Worm (Caenorhabditis elegans): ENCODE data around the gene emc-1.
"Not testable (repeated sequence)": the region's sequence is repeated elsewhere in the genome, so short reads cannot be mapped to it uniquely, and the experiment has no call there.

emc-1 gene

DNA sequence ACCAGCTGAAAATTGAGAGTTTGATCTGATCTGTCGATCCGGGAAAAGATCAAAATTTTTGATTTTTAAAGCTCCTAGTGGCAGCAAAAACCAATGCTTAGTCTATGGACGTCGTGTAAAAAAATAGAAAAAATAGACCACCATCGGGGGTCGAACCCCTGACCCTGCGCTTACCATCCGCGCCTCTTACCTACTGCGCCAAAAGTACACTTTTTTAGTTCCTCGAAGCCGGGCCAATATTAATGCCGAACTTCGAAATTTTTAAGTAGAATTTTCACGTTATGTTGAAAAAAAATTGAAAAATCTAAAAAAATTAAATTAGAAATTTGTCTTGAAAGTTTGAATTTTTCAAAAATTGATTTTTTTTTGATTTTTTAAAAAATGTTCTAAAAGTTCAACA lies 22.2 kb downstream of the emc-1 start:
- TF ChIP-seq ceh-36 (tag; optimal IDR thresholded peaks at IDR 0.05) (no peak), hmbx-1 (tag; optimal IDR thresholded peaks at IDR 0.05) (no peak), ama-1 (optimal IDR thresholded peaks at IDR 0.05) (no peak), sea-1 (GFP tag; conservative IDR thresholded peaks at IDR 0.05) (no peak), pes-1 (GFP tag; IDR thresholded peaks at IDR 0.05) (no peak), hmg-4 (GFP tag; optimal IDR thresholded peaks at IDR 0.05) (no peak), tbx-37 (GFP tag; conservative IDR thresholded peaks at IDR 0.05) (no peak), tbx-11 (GFP tag; IDR thresholded peaks at IDR 0.05) (no peak), tra-4 (tag; optimal IDR thresholded peaks at IDR 0.05) (no peak), aly-1 (tag; optimal IDR thresholded peaks at IDR 0.05) (no peak), F13C5.2 (tag; optimal IDR thresholded peaks at IDR 0.05) (no peak), B0310.2 (tag; optimal IDR thresholded peaks at IDR 0.05) (no peak), scrt-1 (GFP tag; IDR thresholded peaks at IDR 0.05) (no peak), hnd-1 (tag; optimal IDR thresholded peaks at IDR 0.05) (no peak)

DNA sequence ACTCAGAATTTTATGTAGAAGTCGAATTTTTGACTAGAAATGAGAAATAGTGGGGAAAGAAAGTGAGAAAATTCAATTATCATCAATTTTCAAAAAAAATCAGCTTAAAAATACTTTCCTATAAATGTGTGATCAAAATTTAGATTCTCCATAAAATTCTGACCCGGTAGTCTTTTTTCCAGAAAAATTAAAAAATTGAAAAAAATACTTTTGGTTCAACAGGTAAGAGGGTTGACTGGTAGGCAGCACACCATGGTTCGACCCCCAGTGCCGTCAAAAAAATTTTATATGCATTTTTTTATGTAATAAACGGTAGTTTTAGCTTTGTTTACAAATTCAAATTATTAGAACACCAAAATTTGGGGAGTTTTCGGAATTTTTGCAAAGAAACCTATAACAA lies 22.8 kb downstream of the emc-1 start:
- TF ChIP-seq B0310.2 (tag; optimal IDR thresholded peaks at IDR 0.05): no peak
- TF ChIP-seq hmg-4 (GFP tag; optimal IDR thresholded peaks at IDR 0.05): no peak
- no peak for TF ChIP-seq aly-1 (tag; optimal IDR thresholded peaks at IDR 0.05)
- no peak for TF ChIP-seq F13C5.2 (tag; optimal IDR thresholded peaks at IDR 0.05)
- no peak for TF ChIP-seq flt-1 (GFP tag; IDR thresholded peaks at IDR 0.05)
- no peak for TF ChIP-seq tbx-11 (GFP tag; IDR thresholded peaks at IDR 0.05)

DNA sequence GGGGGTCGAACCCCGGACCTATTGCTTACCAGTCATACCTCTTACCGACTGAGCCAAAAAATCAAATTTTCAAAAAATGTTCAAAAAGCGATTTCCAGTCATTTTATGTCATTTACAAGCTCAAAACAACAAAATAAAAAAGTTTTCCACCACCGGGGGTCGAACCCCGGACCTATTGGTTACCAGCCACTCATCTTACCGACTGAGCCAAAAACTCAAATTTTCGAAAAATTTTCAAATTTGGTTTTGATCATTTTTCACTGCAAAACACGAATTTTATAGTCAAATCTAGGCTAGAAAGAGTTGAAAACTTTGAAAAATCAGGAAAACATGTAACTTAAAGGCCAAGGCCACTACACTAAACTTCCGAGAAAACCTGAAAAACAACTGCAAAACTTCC lies 24.1 kb downstream of the emc-1 start:
- TF ChIP-seq F13C5.2 (tag; optimal IDR thresholded peaks at IDR 0.05) (no peak), tbx-11 (GFP tag; IDR thresholded peaks at IDR 0.05) (no peak), aly-1 (tag; optimal IDR thresholded peaks at IDR 0.05) (no peak), tra-4 (tag; optimal IDR thresholded peaks at IDR 0.05) (no peak), ama-1 (optimal IDR thresholded peaks at IDR 0.05) (no peak), flt-1 (GFP tag; IDR thresholded peaks at IDR 0.05) (no peak), tbx-37 (GFP tag; conservative IDR thresholded peaks at IDR 0.05) (no peak), ceh-13 (GFP tag; optimal IDR thresholded peaks at IDR 0.05) (no peak)

- no peak for TF ChIP-seq tbx-11 (GFP tag; IDR thresholded peaks at IDR 0.05)
- no peak for TF ChIP-seq tbx-37 (GFP tag; conservative IDR thresholded peaks at IDR 0.05)
- no peak for TF ChIP-seq ama-1 (optimal IDR thresholded peaks at IDR 0.05)
- TF ChIP-seq ceh-13 (GFP tag; optimal IDR thresholded peaks at IDR 0.05): no peak
- no peak for TF ChIP-seq ceh-36 (tag; optimal IDR thresholded peaks at IDR 0.05)
- no peak for TF ChIP-seq hnd-1 (tag; optimal IDR thresholded peaks at IDR 0.05)
- no peak for TF ChIP-seq tra-4 (tag; optimal IDR thresholded peaks at IDR 0.05)
- TF ChIP-seq flt-1 (GFP tag; IDR thresholded peaks at IDR 0.05): no peak
- no peak for TF ChIP-seq aly-1 (tag; optimal IDR thresholded peaks at IDR 0.05)
- TF ChIP-seq hmbx-1 (tag; optimal IDR thresholded peaks at IDR 0.05): no peak
- TF ChIP-seq F13C5.2 (tag; optimal IDR thresholded peaks at IDR 0.05): no peak
- TF ChIP-seq B0310.2 (tag; optimal IDR thresholded peaks at IDR 0.05): no peak
- no peak for TF ChIP-seq sea-1 (GFP tag; conservative IDR thresholded peaks at IDR 0.05)
- TF ChIP-seq hmg-4 (GFP tag; optimal IDR thresholded peaks at IDR 0.05): no peak
- TF ChIP-seq pes-1 (GFP tag; IDR thresholded peaks at IDR 0.05): no peak
- no peak for TF ChIP-seq scrt-1 (GFP tag; IDR thresholded peaks at IDR 0.05)
These were observed 24.8 kb downstream of the emc-1 start for ce11 chrII:1475328-1475727.

- TF ChIP-seq tbx-37 (GFP tag; conservative IDR thresholded peaks at IDR 0.05): no peak
- no peak for TF ChIP-seq tra-4 (tag; optimal IDR thresholded peaks at IDR 0.05)
- TF ChIP-seq flt-1 (GFP tag; IDR thresholded peaks at IDR 0.05): no peak
- no peak for TF ChIP-seq hmg-4 (GFP tag; optimal IDR thresholded peaks at IDR 0.05)
- TF ChIP-seq sea-1 (GFP tag; conservative IDR thresholded peaks at IDR 0.05): no peak
- TF ChIP-seq tbx-11 (GFP tag; IDR thresholded peaks at IDR 0.05): no peak
- no peak for TF ChIP-seq F13C5.2 (tag; optimal IDR thresholded peaks at IDR 0.05)
- TF ChIP-seq scrt-1 (GFP tag; IDR thresholded peaks at IDR 0.05): no peak
These were observed 25.3 kb downstream of the emc-1 start for ce11 chrII:1474807-1475206.

DNA sequence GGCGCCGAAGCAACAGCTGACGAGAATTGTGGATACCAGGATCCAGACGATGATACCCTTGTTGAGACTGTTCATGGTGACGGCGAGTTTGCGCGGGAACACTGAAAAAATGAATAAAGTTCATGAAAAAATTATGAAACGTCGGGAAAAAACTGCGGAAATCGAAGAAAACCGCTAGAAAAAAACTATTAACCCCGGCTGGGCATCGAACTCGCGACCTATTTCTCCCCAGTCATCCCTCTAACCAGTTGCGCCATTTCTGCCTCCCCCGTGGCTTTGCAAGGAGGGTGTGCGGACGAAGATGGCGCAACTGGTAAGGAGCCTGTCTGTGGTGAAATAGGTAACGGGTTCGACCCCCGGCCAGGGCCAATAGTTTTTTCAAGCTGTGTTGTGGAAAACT lies 26.6 kb downstream of the emc-1 start, which contains the start of gene H17B01.5:
H17B01.5 (minus strand) TSS at position 101 of the 400 bp plus-strand sequence.
- TF ChIP-seq B0310.2 (tag; optimal IDR thresholded peaks at IDR 0.05): no peak
- TF ChIP-seq ceh-36 (tag; optimal IDR thresholded peaks at IDR 0.05): no peak
- TF ChIP-seq hmbx-1 (tag; optimal IDR thresholded peaks at IDR 0.05): no peak

DNA sequence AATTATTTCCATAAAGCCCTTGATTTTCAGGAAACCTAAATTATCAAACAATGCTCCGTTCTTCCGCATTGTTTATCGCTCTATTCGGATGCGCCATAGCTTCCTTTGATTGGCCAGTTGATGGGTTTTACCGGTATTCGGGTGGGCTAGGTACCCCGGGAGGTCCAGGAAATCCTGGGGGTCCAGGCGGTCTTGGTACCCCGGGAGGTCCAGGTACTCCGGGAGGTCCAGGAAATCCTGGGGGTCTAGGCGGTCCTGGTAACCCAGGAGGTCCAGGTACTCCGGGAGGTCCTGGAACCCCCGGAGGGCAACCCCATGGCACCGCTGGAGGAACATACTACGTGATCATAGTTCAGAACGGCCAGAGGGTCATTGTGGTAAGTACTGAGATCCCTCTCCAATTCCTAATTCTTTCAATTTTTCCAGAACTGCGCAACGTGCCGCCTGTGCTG lies 29.6 kb downstream of the emc-1 start, which contains the start of gene H17B01.2:
H17B01.2 (plus strand) TSS at position 51 of the 452 bp plus-strand sequence.
- TF ChIP-seq flt-1 (GFP tag; IDR thresholded peaks at IDR 0.05) (no peak), sea-1 (GFP tag; conservative IDR thresholded peaks at IDR 0.05) (no peak), hmbx-1 (tag; optimal IDR thresholded peaks at IDR 0.05) (no peak), hmg-4 (GFP tag; optimal IDR thresholded peaks at IDR 0.05) (no peak), aly-1 (tag; optimal IDR thresholded peaks at IDR 0.05) (no peak), tra-4 (tag; optimal IDR thresholded peaks at IDR 0.05) (no peak), F13C5.2 (tag; optimal IDR thresholded peaks at IDR 0.05) (no peak), ceh-36 (tag; optimal IDR thresholded peaks at IDR 0.05) (no peak), ceh-13 (GFP tag; optimal IDR thresholded peaks at IDR 0.05) (no peak)

ce11 chrII:1467711-1468110 lies 32.4 kb downstream of the emc-1 start, which contains the start of gene Y51H7C.1:
Gene Y51H7C.1 (plus strand): TSS chrII:1467727.
- not testable (repeated sequence) for TF ChIP-seq ceh-36, ets-7, aly-1 (tag; optimal IDR thresholded peaks at IDR 0.05)

DNA sequence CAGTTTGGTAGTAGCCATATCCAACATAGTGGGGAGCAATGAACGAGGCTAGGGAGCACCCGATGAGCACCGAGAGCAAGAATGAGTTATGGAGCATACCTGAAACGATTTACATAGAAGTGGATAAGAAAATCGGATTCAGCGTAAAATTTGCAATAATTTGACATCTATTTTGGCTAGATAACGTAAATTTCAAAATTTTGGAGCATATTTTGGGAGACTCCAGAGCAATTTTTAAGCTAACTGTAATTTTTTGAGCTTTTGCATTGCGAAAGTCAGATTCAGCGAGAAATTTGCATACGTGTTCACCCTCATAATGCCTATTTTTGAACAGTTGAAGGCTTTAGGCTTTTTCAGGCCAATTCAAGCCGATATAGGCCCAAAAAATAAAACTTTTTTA lies 33.7 kb downstream of the emc-1 start, which contains the start of gene Y51H7C.13:
Y51H7C.13 (minus strand) TSS at position 101 of the 400 bp plus-strand sequence.
- TF ChIP-seq ets-7 (tag; optimal IDR thresholded peaks at IDR 0.05) (no peak), F13C5.2 (tag; optimal IDR thresholded peaks at IDR 0.05) (no peak), pes-1 (GFP tag; IDR thresholded peaks at IDR 0.05) (no peak), tra-4 (tag; optimal IDR thresholded peaks at IDR 0.05) (no peak), ceh-36 (tag; optimal IDR thresholded peaks at IDR 0.05) (no peak), scrt-1 (GFP tag; IDR thresholded peaks at IDR 0.05) (no peak), hnd-1 (tag; optimal IDR thresholded peaks at IDR 0.05) (no peak), B0310.2 (tag; optimal IDR thresholded peaks at IDR 0.05) (no peak), hmbx-1 (tag; optimal IDR thresholded peaks at IDR 0.05) (no peak), ceh-13 (GFP tag; optimal IDR thresholded peaks at IDR 0.05) (no peak), aly-1 (tag; optimal IDR thresholded peaks at IDR 0.05) (no peak), ama-1 (optimal IDR thresholded peaks at IDR 0.05) (no peak), sea-1 (GFP tag; conservative IDR thresholded peaks at IDR 0.05) (no peak), flt-1 (GFP tag; IDR thresholded peaks at IDR 0.05) (no peak), tbx-37 (GFP tag; conservative IDR thresholded peaks at IDR 0.05) (no peak), hmg-4 (GFP tag; optimal IDR thresholded peaks at IDR 0.05) (no peak)

All from whole organism, early embryonic.